Worm (Caenorhabditis elegans) whole organism, L1 larva: Measurements from ENCODE around the gene pik-1.
"Not testable (repeated sequence)": the region's sequence is repeated elsewhere in the genome, so short reads cannot be mapped to it uniquely, and the experiment has no call there.

ENCODE experiments used
- C16A3.4 ChIP-seq: fragments of 150-350 bp; optimal IDR thresholded peaks from 2 replicates; lab custom pipeline; 2014; ENCODE audit warnings: missing biosample characterization, missing genetic modification characterization
- F16B12.6 ChIP-seq: fragments of 150-350 bp; optimal IDR thresholded peaks from 2 replicates; lab custom pipeline; 2014; ENCODE audit warnings: missing biosample characterization, missing genetic modification characterization
- Y116A8C.19 ChIP-seq: sonication (generic microtip); optimal IDR thresholded peaks from 2 replicates; lab custom pipeline; 2016; ENCODE audit warnings: missing compliant biosample characterization, missing genetic modification characterization, borderline replicate concordance
- aha-1 ChIP-seq: fragments of 150-350 bp; optimal IDR thresholded peaks from 2 replicates; lab custom pipeline; 2014; ENCODE audit warnings: missing biosample characterization, missing genetic modification characterization
- ceh-8 ChIP-seq: fragments of 200-800 bp; sonication (Bioruptor generic); optimal IDR thresholded peaks from 2 replicates; lab custom pipeline; 2018; ENCODE audit warnings: mild to moderate bottlenecking, missing genetic modification characterization, moderate library complexity, missing compliant biosample characterization
- ceh-82 ChIP-seq, 3 experiments: fragments of 150-350 bp in 1 of 3; sonication (generic microtip) in 2 of 3; optimal IDR thresholded peaks; 2 replicates each; lab custom pipeline; 2014 to 2017; ENCODE audit warnings: missing biosample characterization in 3 of 3, missing genetic modification characterization in 3 of 3
- ces-1 ChIP-seq: fragments of 150-350 bp; optimal IDR thresholded peaks from 2 replicates; lab custom pipeline; 2014; ENCODE audit warnings: missing biosample characterization, missing genetic modification reagents, missing genetic modification characterization
- efl-1 ChIP-seq, 4 experiments: fragments of 150-350 bp; optimal IDR thresholded peaks in 3 of 4; peaks in 1 of 4; 1 replicate in 1 of 4; 2 replicates in 3 of 4; lab custom pipeline; 2014; ENCODE audit warnings: missing biosample characterization in 2 of 4, missing genetic modification characterization in 2 of 4, missing genetic modification reagents in 2 of 4
- efl-3 ChIP-seq: fragments of 200-800 bp; sonication (Bioruptor generic); optimal IDR thresholded peaks from 2 replicates; lab custom pipeline; 2018; ENCODE audit warnings: mild to moderate bottlenecking, missing genetic modification characterization, missing compliant biosample characterization
- elt-2 ChIP-seq: sonication (generic microtip); optimal IDR thresholded peaks from 2 replicates; lab custom pipeline; 2016; ENCODE audit warnings: missing genetic modification characterization, mild to moderate bottlenecking, inconsistent platforms, missing compliant biosample characterization, missing genetic modification reagents
- elt-3 ChIP-seq, 6 experiments: fragments of 150-350 bp in 1 of 6; sonication (generic microtip); optimal IDR thresholded peaks; 2 replicates each; lab custom pipeline; 2017 to 2018; ENCODE audit warnings: missing biosample characterization in 6 of 6, missing genetic modification characterization in 6 of 6, inconsistent platforms in 1 of 6
- ets-5 ChIP-seq: fragments of 200-800 bp; sonication (Bioruptor generic); IDR thresholded peaks from 2 replicates; pipeline ENCODE4 v1.3.6; 2022; ENCODE audit warnings: missing genetic modification characterization, missing compliant biosample characterization
- fkh-10 ChIP-seq: sonication (generic microtip); optimal IDR thresholded peaks from 2 replicates; lab custom pipeline; 2017; ENCODE audit warnings: missing biosample characterization, missing genetic modification reagents, missing genetic modification characterization
- fkh-8 ChIP-seq: sonication (generic microtip); optimal IDR thresholded peaks from 2 replicates; lab custom pipeline; 2016; ENCODE audit warnings: mild to moderate bottlenecking, missing genetic modification characterization, missing compliant biosample characterization
- fos-1 ChIP-seq: fragments of 150-350 bp; optimal IDR thresholded peaks from 2 replicates; lab custom pipeline; 2014; ENCODE audit warnings: missing biosample characterization, missing genetic modification characterization
- hlh-4 ChIP-seq: sonication (generic microtip); optimal IDR thresholded peaks from 2 replicates; lab custom pipeline; 2016; ENCODE audit warnings: mild to moderate bottlenecking, missing genetic modification characterization, missing compliant biosample characterization
- hpl-2 ChIP-seq: fragments of 150-350 bp; optimal IDR thresholded peaks from 2 replicates; lab custom pipeline; 2014; ENCODE audit warnings: missing biosample characterization, missing genetic modification reagents, missing genetic modification characterization
- isw-1 ChIP-seq: fragments of 200-800 bp; sonication (Bioruptor generic); IDR thresholded peaks from 2 replicates; pipeline ENCODE4 v1.3.6; 2022; ENCODE audit warnings: missing genetic modification characterization, missing compliant biosample characterization
- jun-1 ChIP-seq: fragments of 150-350 bp; optimal IDR thresholded peaks from 2 replicates; lab custom pipeline; 2014; ENCODE audit warnings: missing biosample characterization, missing genetic modification reagents, missing genetic modification characterization
- lin-13 ChIP-seq: fragments of 150-350 bp; optimal IDR thresholded peaks from 2 replicates; lab custom pipeline; 2014; ENCODE audit warnings: missing biosample characterization, missing genetic modification reagents, missing genetic modification characterization
- lin-35 ChIP-seq, 2 experiments: fragments of 150-350 bp; optimal IDR thresholded peaks; 2 replicates each; lab custom pipeline; 2014; ENCODE audit warnings: missing biosample characterization in 2 of 2, missing genetic modification characterization in 2 of 2, missing genetic modification reagents in 2 of 2
- mdl-1 ChIP-seq, 2 experiments: fragments of 150-350 bp; optimal IDR thresholded peaks; 2 replicates each; lab custom pipeline; 2014 to 2017; ENCODE audit warnings: missing biosample characterization in 2 of 2, missing genetic modification characterization in 2 of 2, inconsistent platforms in 1 of 2
- mef-2 ChIP-seq: fragments of 150-350 bp; optimal IDR thresholded peaks from 2 replicates; lab custom pipeline; 2014; ENCODE audit warnings: missing biosample characterization, missing genetic modification characterization
- mep-1 ChIP-seq: fragments of 150-350 bp; optimal IDR thresholded peaks from 2 replicates; lab custom pipeline; 2014; ENCODE audit warnings: missing biosample characterization, missing genetic modification characterization
- nhr-19 ChIP-seq: fragments of 200-800 bp; sonication (Bioruptor generic); conservative IDR thresholded peaks from 2 replicates; pipeline ENCODE4 v1.3.6; 2022; ENCODE audit warnings: missing genetic modification characterization, missing compliant biosample characterization
- nhr-20 ChIP-seq: sonication (generic microtip); optimal IDR thresholded peaks from 2 replicates; lab custom pipeline; 2016; ENCODE audit warnings: mild to moderate bottlenecking, missing genetic modification characterization, missing compliant biosample characterization
- nhr-47 ChIP-seq: sonication (generic microtip); optimal IDR thresholded peaks from 2 replicates; lab custom pipeline; 2016; ENCODE audit warnings: mild to moderate bottlenecking, missing genetic modification characterization, moderate library complexity, missing compliant biosample characterization
- nhr-85 ChIP-seq: sonication (generic microtip); peaks from one replicate; lab custom pipeline; 2016; ENCODE audit warnings: missing genetic modification characterization, inconsistent platforms, missing compliant biosample characterization
- nhr-90 ChIP-seq: sonication (generic microtip); optimal IDR thresholded peaks from 2 replicates; lab custom pipeline; 2016; ENCODE audit warnings: mild to moderate bottlenecking, missing genetic modification characterization, missing compliant biosample characterization; ENCODE audit not compliant: poor library complexity
- pag-3 ChIP-seq: sonication (generic microtip); optimal IDR thresholded peaks from 2 replicates; lab custom pipeline; 2017; ENCODE audit warnings: missing genetic modification characterization, mild to moderate bottlenecking, missing compliant biosample characterization, antibody characterized with exemption, borderline replicate concordance; ENCODE audit not compliant: insufficient read depth
- skn-1 ChIP-seq: fragments of 150-350 bp; optimal IDR thresholded peaks from 2 replicates; lab custom pipeline; 2014; ENCODE audit warnings: missing biosample characterization, missing genetic modification characterization
- sptf-1 ChIP-seq: fragments of 150-350 bp; optimal IDR thresholded peaks from 2 replicates; lab custom pipeline; 2014; ENCODE audit warnings: missing biosample characterization, missing genetic modification characterization
- swsn-7 ChIP-seq: sonication (generic microtip); optimal IDR thresholded peaks from 2 replicates; lab custom pipeline; 2016; ENCODE audit warnings: missing genetic modification characterization, missing compliant biosample characterization
- unc-30 ChIP-seq: sonication (generic microtip); optimal IDR thresholded peaks from 2 replicates; lab custom pipeline; 2017; ENCODE audit warnings: missing biosample characterization, missing genetic modification characterization
- zag-1 ChIP-seq: fragments of 150-350 bp; optimal IDR thresholded peaks from 2 replicates; lab custom pipeline; 2014; ENCODE audit warnings: missing biosample characterization, missing genetic modification characterization

Gene pik-1

DNA sequence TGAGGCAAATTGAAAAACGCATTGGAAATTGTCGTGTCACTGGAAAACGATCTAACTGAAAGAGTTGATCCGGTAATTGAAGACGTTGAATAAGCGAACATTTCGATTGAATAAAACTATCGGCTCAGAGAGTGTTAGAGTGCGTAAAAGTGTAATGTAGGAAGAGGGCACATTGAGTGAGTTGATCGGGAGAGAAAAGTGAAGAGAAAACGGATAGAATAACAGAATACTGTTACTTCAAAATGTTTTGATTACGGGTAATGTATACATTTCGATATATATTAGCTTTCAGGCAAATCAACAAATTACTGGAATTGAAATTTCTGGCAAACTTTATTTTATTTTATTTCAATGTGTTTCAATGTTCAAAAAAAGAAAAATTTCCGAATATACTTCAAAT, 38.9 kb downstream of the pik-1 start, which contains the start of gene uso-1:
Gene uso-1, minus strand, starts transcription at position 101 of the 400 bp plus-strand sequence.
- TF ChIP-seq efl-1 (optimal IDR thresholded peaks at IDR 0.05; lab: Kevin White, UChicago) (no peak), efl-1 (GFP tag; optimal IDR thresholded peaks at IDR 0.05 in 1 of 2; lab: Kevin White, UChicago) (peak in 1 of 2 experiments; percentile 33), nhr-85 (tag; lab: Kevin White, UChicago) (no peak), nhr-47 (tag; lab: Kevin White, UChicago) (no peak), unc-30 (no peak), isw-1 (no peak)
- TF ChIP-seq, all 84 proteins: peak for 1

DNA sequence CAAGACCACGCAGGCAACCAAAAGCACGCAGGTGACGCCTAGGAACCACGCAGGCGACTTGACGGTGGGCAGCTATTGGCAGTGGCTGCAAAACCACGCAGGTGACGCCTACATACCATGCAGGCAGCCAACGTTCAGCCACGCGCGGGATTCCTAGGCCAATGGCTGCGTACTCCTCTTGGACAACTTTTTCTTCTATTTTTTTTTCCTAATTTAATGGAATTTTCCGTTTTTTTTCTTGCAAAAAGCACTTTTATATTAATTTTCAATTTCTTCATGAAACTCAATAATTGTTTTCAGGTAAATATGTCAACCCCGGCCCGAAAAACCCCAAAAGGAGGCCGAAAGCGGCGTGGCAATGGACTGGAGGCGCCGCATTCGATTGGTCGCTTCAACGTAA, 39.4 kb downstream of the pik-1 start, which contains the start of gene Y38H8A.7:
Gene Y38H8A.7, plus strand, starts transcription at position 301 of the 400 bp plus-strand sequence.
- not testable (repeated sequence) for TF ChIP-seq mef-2 (tag; lab: Kevin White, UChicago); F16B12.6 (tag; lab: Kevin White, UChicago); elt-3 (tag; optimal IDR thresholded peaks at IDR 0.05; lab: Kevin White, UChicago)

DNA sequence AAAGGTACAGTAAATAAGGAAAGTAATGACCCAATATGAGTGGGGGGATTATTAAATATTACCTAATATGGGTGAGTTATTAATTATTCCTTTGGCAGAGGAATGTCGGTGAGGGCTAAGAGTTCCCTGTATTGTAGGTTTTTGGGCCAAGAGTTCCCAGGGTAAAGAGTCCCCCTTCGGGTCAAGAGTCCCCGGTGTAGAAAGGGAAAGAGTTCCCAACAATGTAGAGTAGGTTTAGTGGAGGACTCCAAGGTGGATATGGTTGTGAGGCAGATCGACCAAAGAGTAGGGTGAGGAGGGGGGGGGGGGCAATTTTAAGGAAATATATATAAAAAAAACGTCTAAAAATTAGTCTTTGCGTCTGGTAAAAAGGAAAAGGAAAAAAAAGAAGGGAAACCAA, 41.1 kb downstream of the pik-1 start:
- TF ChIP-seq nhr-20 (tag; lab: Kevin White, UChicago) = no peak
- no peak for TF ChIP-seq Y116A8C.19 (tag; lab: Kevin White, UChicago)
- TF ChIP-seq fos-1 (tag; lab: Kevin White, UChicago) = no peak
- no peak for TF ChIP-seq nhr-19 (GFP tag; lab: Robert Waterston, UW)
- no peak for TF ChIP-seq isw-1
- TF ChIP-seq lin-35 (GFP tag; optimal IDR thresholded peaks at IDR 0.05; lab: Kevin White, UChicago) = no peak
- no peak for TF ChIP-seq efl-3 (GFP tag; lab: Kevin White, UChicago)
- no peak for TF ChIP-seq fkh-10 (GFP tag; lab: Kevin White, UChicago)
- TF ChIP-seq swsn-7 = no peak
- TF ChIP-seq lin-13 (GFP tag; lab: Kevin White, UChicago) = no peak
- TF ChIP-seq C16A3.4 (tag; lab: Kevin White, UChicago) = no peak
- TF ChIP-seq elt-2 (tag; lab: Kevin White, UChicago) = no peak
- no peak for TF ChIP-seq nhr-90 (tag; lab: Kevin White, UChicago)
- TF ChIP-seq unc-30 = no peak
- no peak for TF ChIP-seq nhr-85 (tag; lab: Kevin White, UChicago)
- no peak for TF ChIP-seq aha-1 (tag; lab: Kevin White, UChicago)
- TF ChIP-seq zag-1 (tag; lab: Kevin White, UChicago) = no peak
- TF ChIP-seq hpl-2 (GFP tag; lab: Kevin White, UChicago) = no peak

DNA sequence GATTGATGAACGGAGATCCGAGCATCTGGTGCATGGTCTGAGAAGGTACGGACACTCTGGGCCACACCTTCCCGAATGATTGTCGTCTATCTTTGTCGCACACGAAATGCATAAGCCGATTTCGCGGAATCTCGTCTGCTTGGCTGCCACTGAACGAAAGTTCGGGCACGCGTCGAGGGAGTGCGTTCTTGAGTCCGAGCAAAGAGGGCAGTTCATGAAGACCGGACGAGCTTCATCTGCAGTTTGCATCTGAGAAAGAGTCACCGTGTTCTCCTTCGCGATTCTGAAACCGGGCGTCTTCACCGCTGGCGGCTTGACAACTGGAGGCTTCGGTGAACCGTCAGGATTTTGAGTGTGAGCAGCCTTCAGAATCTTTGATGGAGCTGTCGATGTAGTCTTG, 42.4 kb downstream of the pik-1 start:
- TF ChIP-seq elt-2 (tag; lab: Kevin White, UChicago) = no peak
- no peak for TF ChIP-seq pag-3 (tag; lab: Kevin White, UChicago)
- no peak for TF ChIP-seq skn-1
- no peak for TF ChIP-seq lin-13 (GFP tag; lab: Kevin White, UChicago)
- TF ChIP-seq sptf-1 (tag; lab: Kevin White, UChicago) = no peak
- no peak for TF ChIP-seq fkh-8
- TF ChIP-seq ceh-82 (tag; optimal IDR thresholded peaks at IDR 0.05; lab: Kevin White, UChicago) = no peak
- TF ChIP-seq hlh-4 (tag; lab: Kevin White, UChicago) = no peak
- no peak for TF ChIP-seq F16B12.6 (tag; lab: Kevin White, UChicago)
- TF ChIP-seq nhr-19 (GFP tag; lab: Robert Waterston, UW) = no peak
- no peak for TF ChIP-seq isw-1
- no peak for TF ChIP-seq mep-1 (tag; lab: Kevin White, UChicago)
- no peak for TF ChIP-seq mdl-1 (tag; optimal IDR thresholded peaks at IDR 0.05; lab: Kevin White, UChicago)
- no peak for TF ChIP-seq ceh-8 (GFP tag; lab: Kevin White, UChicago)
- TF ChIP-seq ets-5 = no peak
- TF ChIP-seq fos-1 (tag; lab: Kevin White, UChicago) = no peak
- TF ChIP-seq aha-1 (tag; lab: Kevin White, UChicago) = no peak
- TF ChIP-seq nhr-85 (tag; lab: Kevin White, UChicago) = no peak

DNA sequence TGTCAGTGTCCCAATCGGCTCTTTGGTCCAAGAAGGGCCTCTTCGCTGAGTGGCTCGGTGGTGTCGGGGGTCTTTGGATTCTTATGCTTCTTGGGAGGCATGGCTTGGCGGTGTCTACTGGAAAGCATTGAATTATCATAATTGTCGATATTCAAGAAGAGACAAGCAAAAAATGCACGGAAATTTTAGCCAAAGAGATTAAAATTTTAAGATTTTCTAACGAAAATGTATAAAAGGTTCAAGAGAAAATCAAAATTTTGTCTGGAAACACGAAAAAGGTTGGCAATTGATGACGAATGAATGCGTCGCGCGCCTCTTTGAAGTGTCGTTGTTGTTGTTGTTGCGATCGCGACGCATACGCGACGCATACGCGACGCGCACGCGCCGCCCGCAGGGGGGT, 45.0 kb downstream of the pik-1 start, which contains the start of gene Y38H8A.12:
Gene Y38H8A.12, minus strand, starts transcription at position 101 of the 400 bp plus-strand sequence.
- TF ChIP-seq jun-1 (tag; lab: Kevin White, UChicago) (no peak), aha-1 (tag; lab: Kevin White, UChicago) (no peak), ces-1 (GFP tag; lab: Kevin White, UChicago) (no peak)
